Worm (Caenorhabditis elegans): Measurements from ENCODE around the gene rom-1.

The rom-1 gene

DNA sequence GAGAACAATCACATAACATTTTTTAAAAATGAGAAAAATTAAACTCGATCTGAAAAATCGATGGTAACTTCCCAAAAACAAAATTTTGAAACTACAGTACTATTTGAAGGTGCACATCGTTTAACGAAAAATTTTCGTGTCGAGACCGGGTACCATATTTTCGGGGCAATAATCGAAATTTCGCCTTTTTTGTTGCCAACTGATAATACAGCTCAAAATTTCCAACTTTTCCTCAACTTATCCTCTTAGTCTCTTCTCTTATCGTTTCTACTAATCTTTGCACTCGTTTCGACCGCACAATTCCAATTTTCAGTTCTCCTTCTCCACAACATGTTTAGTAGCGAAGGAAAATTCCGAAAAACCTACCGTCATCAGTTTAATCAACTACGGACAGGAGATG, at the start of gene rom-1:
rom-1 (plus strand) TSS at position 301 of the 400 bp plus-strand sequence.
- TF ChIP-seq C17E4.6 (GFP tag; IDR thresholded peaks at IDR 0.05) (no peak), xnd-1 (tag; optimal IDR thresholded peaks at IDR 0.05) (no peak), pbrm-1 (GFP tag; IDR thresholded peaks at IDR 0.05) (no peak), dox-1 (GFP tag; IDR thresholded peaks at IDR 0.05) (no peak), nfyb-1 (GFP tag; IDR thresholded peaks at IDR 0.05) (no peak), F39B2.1 (GFP tag; IDR thresholded peaks at IDR 0.05) (no peak)

ce11 chrIII:4859039-4859438, 48.0 kb upstream of the rom-1 start, which contains the start of gene C35D10.6:
Gene C35D10.6, plus strand, starts transcription at chrIII:4859339.
- TF ChIP-seq ZK185.1 (tag; optimal IDR thresholded peaks at IDR 0.05; ENCODE audit: poor library complexity, severe bottlenecking) (no peak), lir-1 (GFP tag; conservative IDR thresholded peaks at IDR 0.05) (no peak), ztf-28 (GFP tag; IDR thresholded peaks at IDR 0.05) (no peak), nhr-80 (tag; optimal IDR thresholded peaks at IDR 0.05) (no peak), chd-7 (tag; optimal IDR thresholded peaks at IDR 0.05) (no peak), snpc-1.3 (tag; optimal IDR thresholded peaks at IDR 0.05; ENCODE audit: insufficient read depth) (no peak), dpff-1 (tag; optimal IDR thresholded peaks at IDR 0.05) (no peak), gei-17 (GFP tag; optimal IDR thresholded peaks at IDR 0.05) (no peak), egrh-3 (GFP tag; IDR thresholded peaks at IDR 0.05) (no peak), unc-130 (GFP tag; optimal IDR thresholded peaks at IDR 0.05) (no peak), xnd-1 (tag; optimal IDR thresholded peaks at IDR 0.05) (no peak), Y95B8A.8 (GFP tag; IDR thresholded peaks at IDR 0.05) (no peak)

ce11 chrIII:4861744-4862401, 45.1 kb upstream of the rom-1 start, which contains the start of the genes C35D10.10 and C35D10.5:
Gene C35D10.10, minus strand, starts transcription at chrIII:4861794.
Gene C35D10.5, plus strand, starts transcription at chrIII:4862351.
- TF ChIP-seq let-607 (tag; optimal IDR thresholded peaks at IDR 0.05) (no peak), Y53F4B.3 (GFP tag; IDR thresholded peaks at IDR 0.05) (no peak), unc-130 (GFP tag; optimal IDR thresholded peaks at IDR 0.05) (peak; percentile 10), T26A5.8 (tag; optimal IDR thresholded peaks at IDR 0.05) (no peak), ceh-27 (GFP tag; optimal IDR thresholded peaks at IDR 0.05) (no peak), egl-18 (GFP tag; IDR thresholded peaks at IDR 0.05) (no peak), hlh-26 (GFP tag; conservative IDR thresholded peaks at IDR 0.05) (no peak), repo-1 (tag; optimal IDR thresholded peaks at IDR 0.05) (no peak), rec-8 (tag; optimal IDR thresholded peaks at IDR 0.05) (peak in 1 of 2 experiments; percentile 20), die-1 (tag; optimal IDR thresholded peaks at IDR 0.05) (no peak), dpff-1 (tag; optimal IDR thresholded peaks at IDR 0.05) (no peak), madf-3 (GFP tag; IDR thresholded peaks at IDR 0.05) (no peak), F37B4.10 (GFP tag; IDR thresholded peaks at IDR 0.05) (no peak), F22D6.2 (tag; optimal IDR thresholded peaks at IDR 0.05) (no peak), let-526 (GFP tag; IDR thresholded peaks at IDR 0.05) (no peak), akir-1 (GFP tag; optimal IDR thresholded peaks at IDR 0.05) (no peak), ceh-58 (GFP tag; IDR thresholded peaks at IDR 0.05) (no peak)

ce11 chrIII:4863127-4863526, 43.9 kb upstream of the rom-1 start, which contains the start of gene coq-8:
Gene coq-8, plus strand, starts transcription at chrIII:4863427.
- TF ChIP-seq F39B2.1 (GFP tag; IDR thresholded peaks at IDR 0.05) (no peak), B0336.3 (GFP tag; IDR thresholded peaks at IDR 0.05) (no peak), K11D2.4 (GFP tag; IDR thresholded peaks at IDR 0.05) (no peak), mcd-1 (GFP tag; IDR thresholded peaks at IDR 0.05) (no peak), pbrm-1 (GFP tag; IDR thresholded peaks at IDR 0.05) (no peak), hlh-26 (GFP tag; conservative IDR thresholded peaks at IDR 0.05) (no peak), ZK185.1 (tag; optimal IDR thresholded peaks at IDR 0.05; ENCODE audit: poor library complexity, severe bottlenecking) (no peak), rec-8 (tag; optimal IDR thresholded peaks at IDR 0.05) (no peak), F22D6.2 (tag; optimal IDR thresholded peaks at IDR 0.05) (no peak), ztf-28 (GFP tag; IDR thresholded peaks at IDR 0.05) (no peak), cebp-2 (GFP tag; IDR thresholded peaks at IDR 0.05) (no peak)

All from whole organism, young adult.